Fruit fly (Drosophila melanogaster) whole organism, embryonic: Measurements from ENCODE around the gene Wwox.

ENCODE experiments used
- CG10366 ChIP-seq: fragments of 200-800 bp; sonication (Bioruptor generic); IDR thresholded peaks from 2 replicates; pipeline ENCODE4 v1.3.6; 2022; ENCODE audit warnings: missing biosample characterization, missing genetic modification characterization
- CG10979 ChIP-seq: fragments of 200-800 bp; sonication (Bioruptor generic); optimal IDR thresholded peaks from 2 replicates; lab custom pipeline; 2018; ENCODE audit warnings: missing biosample characterization, mild to moderate bottlenecking, missing genetic modification characterization, moderate library complexity
- CG11504 ChIP-seq: fragments of 200-800 bp; sonication (Bioruptor generic); optimal IDR thresholded peaks from 3 replicates; lab custom pipeline; 2019; ENCODE audit warnings: missing biosample characterization, mild to moderate bottlenecking, missing genetic modification characterization, moderate library complexity
- CG13624 ChIP-seq: fragments of 200-800 bp; sonication (Bioruptor generic); optimal IDR thresholded peaks from 2 replicates; lab custom pipeline; 2016; ENCODE audit warnings: missing biosample characterization, missing genetic modification characterization
- CG13775 ChIP-seq: fragments of 200-800 bp; sonication (Bioruptor generic); optimal IDR thresholded peaks from 3 replicates; lab custom pipeline; 2017; ENCODE audit warnings: missing biosample characterization, mild to moderate bottlenecking, missing genetic modification characterization
- CG14014 ChIP-seq: fragments of 200-800 bp; sonication (Bioruptor generic); IDR thresholded peaks from 2 replicates; pipeline ENCODE4 v1.3.6; 2022; ENCODE audit warnings: missing biosample characterization, missing genetic modification characterization
- CG15269 ChIP-seq: fragments of 200-800 bp; sonication (Bioruptor generic); optimal IDR thresholded peaks from 2 replicates; lab custom pipeline; 2018; ENCODE audit warnings: missing biosample characterization, mild to moderate bottlenecking, missing genetic modification characterization, moderate library complexity
- CG18599 ChIP-seq: fragments of 200-800 bp; sonication (Bioruptor generic); optimal IDR thresholded peaks from 3 replicates; lab custom pipeline; 2017; ENCODE audit warnings: missing biosample characterization, missing genetic modification characterization, mild to moderate bottlenecking, moderate library complexity, missing genetic modification reagents
- CG2129 ChIP-seq: fragments of 200-800 bp; sonication (Bioruptor generic); IDR thresholded peaks from 2 replicates; pipeline ENCODE4 v1.3.6; 2022; ENCODE audit warnings: missing biosample characterization, missing genetic modification characterization; ENCODE audit not compliant: partially characterized antibody
- CG2678 ChIP-seq: fragments of 200-800 bp; sonication (Bioruptor generic); optimal IDR thresholded peaks from 3 replicates; lab custom pipeline; 2019; ENCODE audit warnings: missing biosample characterization, mild to moderate bottlenecking, missing genetic modification characterization, moderate library complexity
- CG30403 ChIP-seq: fragments of 200-800 bp; sonication (Bioruptor generic); optimal IDR thresholded peaks from 3 replicates; lab custom pipeline; 2016; ENCODE audit warnings: missing biosample characterization, missing genetic modification characterization
- CG31224 ChIP-seq: fragments of 200-800 bp; sonication (Bioruptor generic); IDR thresholded peaks from 2 replicates; pipeline ENCODE4 v1.3.6; 2022; ENCODE audit warnings: missing biosample characterization, missing genetic modification characterization
- CG31441 ChIP-seq: fragments of 200-800 bp; sonication (Bioruptor generic); IDR thresholded peaks from 2 replicates; pipeline ENCODE4 v1.3.6; 2022; ENCODE audit warnings: missing biosample characterization, missing genetic modification characterization
- CG32532 ChIP-seq: fragments of 200-800 bp; sonication (Bioruptor generic); IDR thresholded peaks from 2 replicates; pipeline ENCODE4 v1.3.6; 2022; ENCODE audit warnings: missing biosample characterization, missing genetic modification characterization
- CG33557 ChIP-seq: fragments of 200-800 bp; sonication (Bioruptor generic); optimal IDR thresholded peaks from 2 replicates; lab custom pipeline; 2019; ENCODE audit warnings: missing biosample characterization, mild to moderate bottlenecking, missing genetic modification characterization, moderate library complexity
- CG34422 ChIP-seq: fragments of 200-800 bp; sonication (Bioruptor generic); IDR thresholded peaks from 3 replicates; pipeline ENCODE4 v1.3.6; 2022; ENCODE audit warnings: missing biosample characterization, missing genetic modification characterization
- CG4282 ChIP-seq: fragments of 200-800 bp; sonication (Bioruptor generic); optimal IDR thresholded peaks from 2 replicates; lab custom pipeline; 2016; ENCODE audit warnings: missing biosample characterization, missing genetic modification characterization
- CG5180 ChIP-seq: fragments of 200-800 bp; sonication (Bioruptor generic); optimal IDR thresholded peaks from 3 replicates; lab custom pipeline; 2017; ENCODE audit warnings: missing biosample characterization, missing genetic modification characterization, mild to moderate bottlenecking, moderate library complexity, missing genetic modification reagents
- CG5953 ChIP-seq: fragments of 200-800 bp; sonication (Bioruptor generic); IDR thresholded peaks from 2 replicates; pipeline ENCODE4 v1.3.6; 2022; ENCODE audit warnings: missing biosample characterization, missing genetic modification characterization
- CG7928 ChIP-seq: fragments of 200-800 bp; sonication (Bioruptor generic); optimal IDR thresholded peaks from 2 replicates; lab custom pipeline; 2017; ENCODE audit warnings: missing biosample characterization, mild to moderate bottlenecking, missing genetic modification characterization
- CG8388 ChIP-seq: fragments of 200-800 bp; sonication (Bioruptor generic); optimal IDR thresholded peaks from 2 replicates; lab custom pipeline; 2019; ENCODE audit warnings: missing biosample characterization, mild to moderate bottlenecking, missing genetic modification characterization, moderate library complexity
- CG9797 ChIP-seq: fragments of 200-800 bp; sonication (Bioruptor generic); optimal IDR thresholded peaks from 3 replicates; lab custom pipeline; 2018; ENCODE audit warnings: missing biosample characterization, mild to moderate bottlenecking, missing genetic modification characterization
- Hand ChIP-seq: fragments of 200-800 bp; sonication (Bioruptor generic); optimal IDR thresholded peaks from 2 replicates; lab custom pipeline; 2017; ENCODE audit warnings: mild to moderate bottlenecking, missing biosample characterization, missing genetic modification reagents, missing genetic modification characterization
- Hr51 ChIP-seq, 2 experiments: fragments of 200-800 bp; sonication (Bioruptor generic); optimal IDR thresholded peaks; 2 replicates in 1 of 2; 3 replicates in 1 of 2; lab custom pipeline; 2016 to 2018; ENCODE audit warnings: missing biosample characterization in 2 of 2, missing genetic modification characterization in 2 of 2, mild to moderate bottlenecking in 1 of 2, moderate library complexity in 1 of 2
- Lhr ChIP-seq: fragments of 200-800 bp; sonication (Bioruptor generic); optimal IDR thresholded peaks from 3 replicates; lab custom pipeline; 2017; ENCODE audit warnings: mild to moderate bottlenecking, missing biosample characterization, missing genetic modification reagents, missing genetic modification characterization
- Max ChIP-seq: fragments of 200-800 bp; sonication (Bioruptor generic); optimal IDR thresholded peaks from 2 replicates; lab custom pipeline; 2016; ENCODE audit warnings: missing biosample characterization, mild to moderate bottlenecking, missing genetic modification characterization
- PHDP ChIP-seq: fragments of 200-800 bp; sonication (Bioruptor generic); optimal IDR thresholded peaks from 3 replicates; lab custom pipeline; 2018; ENCODE audit warnings: missing biosample characterization, mild to moderate bottlenecking, missing genetic modification characterization, moderate library complexity
- Ptx1 ChIP-seq: fragments of 200-800 bp; sonication (Bioruptor generic); IDR thresholded peaks from 2 replicates; pipeline ENCODE4 v1.3.6; 2022; ENCODE audit warnings: missing biosample characterization, missing genetic modification characterization
- Sox102F ChIP-seq: fragments of 200-800 bp; sonication (Bioruptor generic); optimal IDR thresholded peaks from 2 replicates; lab custom pipeline; 2018; ENCODE audit warnings: missing biosample characterization, mild to moderate bottlenecking, missing genetic modification characterization, moderate library complexity
- ab ChIP-seq: fragments of 200-800 bp; sonication (Bioruptor generic); optimal IDR thresholded peaks from 2 replicates; lab custom pipeline; 2016; ENCODE audit warnings: missing biosample characterization, missing genetic modification characterization
- bcd ChIP-seq: fragments of 200-800 bp; sonication (Bioruptor generic); optimal IDR thresholded peaks from 2 replicates; lab custom pipeline; 2017; ENCODE audit warnings: missing biosample characterization, mild to moderate bottlenecking, missing genetic modification characterization
- br ChIP-seq: fragments of >200 bp; optimal IDR thresholded peaks from 2 replicates; lab custom pipeline; 2017
- gcm2 ChIP-seq: fragments of 200-800 bp; sonication (Bioruptor generic); optimal IDR thresholded peaks from 2 replicates; lab custom pipeline; 2016; ENCODE audit warnings: missing biosample characterization, missing genetic modification characterization
- kah ChIP-seq: fragments of 200-800 bp; sonication (Bioruptor generic); optimal IDR thresholded peaks from 2 replicates; lab custom pipeline; 2018; ENCODE audit warnings: missing biosample characterization, mild to moderate bottlenecking, missing genetic modification characterization
- knrl ChIP-seq: fragments of 200-800 bp; sonication (Bioruptor generic); IDR thresholded peaks from 3 replicates; pipeline ENCODE4 v1.3.6; 2022; ENCODE audit warnings: missing biosample characterization, missing genetic modification characterization; ENCODE audit not compliant: partially characterized antibody
- lilli ChIP-seq: fragments of 200-800 bp; sonication (Bioruptor generic); optimal IDR thresholded peaks from 3 replicates; lab custom pipeline; 2016; ENCODE audit warnings: missing biosample characterization, missing genetic modification characterization
- nmo ChIP-seq: fragments of 200-800 bp; sonication (Bioruptor generic); optimal IDR thresholded peaks from 2 replicates; lab custom pipeline; 2018; ENCODE audit warnings: missing biosample characterization, mild to moderate bottlenecking, missing genetic modification characterization, moderate library complexity
- phol ChIP-seq: fragments of 200-800 bp; sonication (Bioruptor generic); optimal IDR thresholded peaks from 3 replicates; lab custom pipeline; 2018; ENCODE audit warnings: missing biosample characterization, mild to moderate bottlenecking, missing genetic modification characterization, moderate library complexity
- prd ChIP-seq, 3 experiments: fragments of >200 bp in 2 of 3; fragments of 200-800 bp in 1 of 3; sonication (Bioruptor generic) in 1 of 3; optimal IDR thresholded peaks in 2 of 3; IDR thresholded peaks in 1 of 3; 2 replicates in 2 of 3; 3 replicates in 1 of 3; pipeline versions ENCODE4 v1.3.6 to Lab custom; 2017 to 2022; ENCODE audit warnings: missing biosample characterization in 1 of 3, missing genetic modification characterization in 1 of 3
- row ChIP-seq: fragments of 200-800 bp; sonication (Bioruptor generic); IDR thresholded peaks from 3 replicates; pipeline ENCODE4 v1.3.6; 2022; ENCODE audit warnings: missing biosample characterization, missing genetic modification characterization
- sc ChIP-seq, 3 experiments: fragments of >200 bp in 2 of 3; fragments of 200-800 bp in 1 of 3; sonication (Bioruptor generic) in 1 of 3; optimal IDR thresholded peaks; 2 replicates in 2 of 3; 3 replicates in 1 of 3; lab custom pipeline; 2017; ENCODE audit warnings: mild to moderate bottlenecking in 1 of 3, missing biosample characterization in 1 of 3, missing genetic modification characterization in 1 of 3, missing genetic modification reagents in 1 of 3
- sd ChIP-seq: fragments of 200-800 bp; sonication (Bioruptor generic); optimal IDR thresholded peaks from 3 replicates; lab custom pipeline; 2018; ENCODE audit warnings: missing biosample characterization, mild to moderate bottlenecking, missing genetic modification characterization, moderate library complexity
- sens-2 ChIP-seq: fragments of 200-800 bp; sonication (Bioruptor generic); IDR thresholded peaks from 2 replicates; pipeline ENCODE4 v1.3.6; 2022; ENCODE audit warnings: missing biosample characterization, missing genetic modification characterization
- sima ChIP-seq: fragments of 200-800 bp; sonication (Bioruptor generic); optimal IDR thresholded peaks from 2 replicates; lab custom pipeline; 2016; ENCODE audit warnings: missing biosample characterization, missing genetic modification characterization
- sob ChIP-seq: fragments of 200-800 bp; sonication (Bioruptor generic); IDR thresholded peaks from 2 replicates; pipeline ENCODE4 v1.3.6; 2022; ENCODE audit warnings: missing biosample characterization, missing genetic modification characterization
- sr ChIP-seq: fragments of 200-800 bp; sonication (Bioruptor generic); IDR thresholded peaks from 3 replicates; pipeline ENCODE4 v1.3.6; 2022; ENCODE audit warnings: missing biosample characterization, missing genetic modification characterization
- sug ChIP-seq: fragments of 200-800 bp; optimal IDR thresholded peaks from 2 replicates; lab custom pipeline; 2019; ENCODE audit warnings: missing biosample characterization, mild to moderate bottlenecking, missing genetic modification characterization, moderate library complexity
- tin ChIP-seq: fragments of 200-800 bp; sonication (Bioruptor generic); optimal IDR thresholded peaks from 3 replicates; lab custom pipeline; 2016; ENCODE audit warnings: missing biosample characterization, missing genetic modification characterization
- tll ChIP-seq, 2 experiments: fragments of 200-800 bp in 1 of 2; fragments of >200 bp in 1 of 2; sonication (Bioruptor generic) in 1 of 2; optimal IDR thresholded peaks; 2 replicates each; lab custom pipeline; 2017 to 2019; ENCODE audit warnings: missing biosample characterization in 2 of 2, missing genetic modification characterization in 2 of 2, mild to moderate bottlenecking in 1 of 2, moderate library complexity in 1 of 2

Gene Wwox

DNA sequence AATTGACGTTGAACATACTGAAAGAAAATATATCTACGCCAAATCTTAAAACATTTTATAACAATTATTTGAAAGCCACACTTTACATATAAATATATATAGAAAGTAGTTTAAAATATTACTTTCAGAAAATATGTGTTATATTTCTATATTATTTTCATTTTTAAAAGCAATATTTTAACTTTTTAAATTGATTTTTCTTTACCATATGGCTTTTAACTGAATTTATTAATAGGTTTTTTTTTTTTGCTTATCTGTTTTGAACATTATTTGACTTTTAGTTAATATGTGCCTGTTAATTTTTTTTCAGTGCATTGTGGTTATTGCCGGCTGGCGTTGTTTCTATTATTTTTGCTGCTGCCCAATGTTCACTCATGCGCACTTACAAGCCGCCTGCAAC, 36.0 kb downstream of the Wwox start (continued):
- peak; percentile 18 for TF ChIP-seq CG30403 (GFP tag; lab: Kevin White, UChicago)
- peak; percentile 24 for TF ChIP-seq PHDP (tag; lab: Kevin White, UChicago)
- TF ChIP-seq bcd (GFP tag; lab: Kevin White, UChicago) = no peak
- no peak for TF ChIP-seq CG34422 (GFP tag; lab: Robert Waterston, UW)
- TF ChIP-seq Hand = no peak
- TF ChIP-seq ab (GFP tag; lab: Kevin White, UChicago) = no peak
- no peak for TF ChIP-seq CG13624 (GFP tag; lab: Kevin White, UChicago)
- peak in 1 of 2 experiments; percentile 7 for TF ChIP-seq Hr51 (GFP tag; optimal IDR thresholded peaks at IDR 0.05; lab: Kevin White, UChicago)
- TF ChIP-seq CG5953 (GFP tag; lab: Robert Waterston, UW) = no peak
- peak; percentile 21; the same call in 1 of the 2 replicates for TF ChIP-seq CG31441 (GFP tag; lab: Robert Waterston, UW)
- TF ChIP-seq CG14014 = no peak
- TF ChIP-seq prd (optimal IDR thresholded peaks at IDR 0.05; lab: Kevin White, UChicago) = no peak
- TF ChIP-seq prd (GFP tag; IDR thresholded peaks at IDR 0.05; lab: Robert Waterston, UW) = no peak
- no peak for TF ChIP-seq sob
- TF ChIP-seq row = peak; percentile 23; the same call in 1 of the 3 replicates
- TF ChIP-seq Lhr (GFP tag; lab: Kevin White, UChicago) = no peak
- TF ChIP-seq CG10366 (GFP tag; lab: Robert Waterston, UW) = no peak
- peak; percentile 4 for TF ChIP-seq Sox102F (GFP tag; lab: Kevin White, UChicago)
- peak; percentile 45 for TF ChIP-seq CG2678 (tag; lab: Kevin White, UChicago)
- no peak for TF ChIP-seq gcm2 (GFP tag; lab: Kevin White, UChicago)
- TF ChIP-seq CG11504 (tag; lab: Kevin White, UChicago) = peak; percentile 41
- TF ChIP-seq phol (tag; lab: Kevin White, UChicago) = peak; percentile 21
- no peak for TF ChIP-seq CG2129
- peak; percentile 17 for TF ChIP-seq CG15269 (tag; lab: Kevin White, UChicago)
- TF ChIP-seq Ptx1 (GFP tag; lab: Robert Waterston, UW) = no peak
- TF ChIP-seq sima (GFP tag; lab: Kevin White, UChicago) = no peak
- no peak for TF ChIP-seq sug (tag; lab: Kevin White, UChicago)
- TF ChIP-seq sens-2 (GFP tag; lab: Robert Waterston, UW) = no peak
- peak; percentile 5 for TF ChIP-seq CG10979
- peak; percentile 8 for TF ChIP-seq nmo (GFP tag; lab: Kevin White, UChicago)

DNA sequence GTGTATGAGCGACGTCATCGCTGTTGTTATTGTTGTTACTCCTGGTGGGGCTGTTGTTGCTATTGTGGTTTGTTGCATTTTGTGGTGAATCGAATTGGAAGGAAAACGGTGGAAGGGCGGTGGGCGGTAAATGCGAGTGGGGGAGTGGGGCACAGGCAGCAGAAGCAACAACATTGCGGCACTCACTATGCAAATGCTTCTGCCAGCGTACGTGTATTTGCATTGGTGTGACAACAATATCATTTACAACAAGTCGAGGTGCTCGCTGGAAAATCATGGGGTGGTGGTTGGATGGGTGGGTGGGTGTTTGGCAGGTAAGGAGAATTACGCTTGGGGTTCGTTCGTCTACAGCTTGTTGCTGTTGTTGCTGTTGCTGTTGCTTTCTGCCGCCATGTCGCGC, 36.4 kb downstream of the Wwox start:
- TF ChIP-seq CG9797 (GFP tag; lab: Kevin White, UChicago) (no peak), CG5180 (GFP tag; lab: Kevin White, UChicago) (peak; percentile 55), sd (no peak), CG18599 (no peak), br (no peak), CG13775 (no peak), tll (GFP tag; optimal IDR thresholded peaks at IDR 0.05; lab: Kevin White, UChicago) (no peak), CG7928 (GFP tag; lab: Kevin White, UChicago) (no peak), tin (GFP tag; lab: Kevin White, UChicago) (no peak), CG32532 (GFP tag; lab: Robert Waterston, UW) (peak; percentile 16; the same call in 1 of the 2 replicates), lilli (GFP tag; lab: Kevin White, UChicago) (no peak), CG34422 (GFP tag; lab: Robert Waterston, UW) (no peak), sr (GFP tag; lab: Robert Waterston, UW) (0 out of 3 replicates have a peak, but pooled peaks have one; percentile 12), CG8388 (GFP tag; lab: Kevin White, UChicago) (no peak), CG4282 (GFP tag; lab: Kevin White, UChicago) (no peak), sens-2 (GFP tag; lab: Robert Waterston, UW) (no peak), Max (GFP tag; lab: Kevin White, UChicago) (no peak), CG31224 (GFP tag; lab: Robert Waterston, UW) (no peak), kah (no peak), knrl (no peak), nmo (GFP tag; lab: Kevin White, UChicago) (no peak), CG33557 (GFP tag; lab: Kevin White, UChicago) (no peak), sc (optimal IDR thresholded peaks at IDR 0.05; lab: Kevin White, UChicago) (no peak), sc (GFP tag; optimal IDR thresholded peaks at IDR 0.05; lab: Kevin White, UChicago) (no peak)
